Worm (Caenorhabditis elegans) whole organism, L3 larva: Measurements from ENCODE around the gene F36F12.7.

Experiments
- R02D3.7 ChIP-seq: fragments of 150-350 bp; optimal IDR thresholded peaks from 2 replicates; lab custom pipeline; 2014; ENCODE audit warnings: missing biosample characterization, missing genetic modification characterization
- aly-2 ChIP-seq: fragments of 150-350 bp; optimal IDR thresholded peaks from 2 replicates; lab custom pipeline; 2014; ENCODE audit warnings: missing biosample characterization, missing genetic modification characterization
- ceh-28 ChIP-seq: fragments of 150-350 bp; optimal IDR thresholded peaks from 2 replicates; lab custom pipeline; 2014; ENCODE audit warnings: missing biosample characterization, missing genetic modification reagents, missing genetic modification characterization
- ceh-9 ChIP-seq: sonication (generic microtip); optimal IDR thresholded peaks from 2 replicates; lab custom pipeline; 2018; ENCODE audit warnings: missing biosample characterization, missing genetic modification characterization
- fos-1 ChIP-seq: fragments of 150-350 bp; optimal IDR thresholded peaks from 2 replicates; lab custom pipeline; 2014; ENCODE audit warnings: missing biosample characterization, missing genetic modification characterization
- hmg-11 ChIP-seq: sonication (generic microtip); optimal IDR thresholded peaks from 2 replicates; lab custom pipeline; 2016; ENCODE audit warnings: missing genetic modification characterization, missing compliant biosample characterization
- jun-1 ChIP-seq: fragments of 150-350 bp; optimal IDR thresholded peaks from 2 replicates; lab custom pipeline; 2014; ENCODE audit warnings: missing biosample characterization, missing genetic modification reagents, missing genetic modification characterization
- lin-39 ChIP-seq: fragments of 150-350 bp; optimal IDR thresholded peaks from 2 replicates; lab custom pipeline; 2018; ENCODE audit warnings: missing biosample characterization, missing genetic modification reagents, missing genetic modification characterization
- nhr-23 ChIP-seq: fragments of 150-350 bp; optimal IDR thresholded peaks from 2 replicates; lab custom pipeline; 2014; ENCODE audit warnings: missing biosample characterization, missing genetic modification reagents, missing genetic modification characterization
- nhr-28 ChIP-seq: fragments of 150-350 bp; optimal IDR thresholded peaks from 2 replicates; lab custom pipeline; 2014; ENCODE audit warnings: missing biosample characterization, missing genetic modification characterization
- snpc-4 ChIP-seq: fragments of 150-350 bp; optimal IDR thresholded peaks from 2 replicates; lab custom pipeline; 2014; ENCODE audit warnings: missing biosample characterization, missing genetic modification characterization
- tbx-2 ChIP-seq: sonication (generic microtip); optimal IDR thresholded peaks from 2 replicates; lab custom pipeline; 2016; ENCODE audit warnings: mild to moderate bottlenecking, missing genetic modification characterization, missing compliant biosample characterization
- unc-62 ChIP-seq: fragments of 150-350 bp; sonication (generic microtip); optimal IDR thresholded peaks from 4 replicates; lab custom pipeline; 2014; ENCODE audit warnings: missing biosample characterization, missing genetic modification reagents, missing genetic modification characterization

ce11 chrV:2095204-2095603 is 3.9 kb upstream of the F36F12.7 start, which contains the start of gene F36F12.2:
- no peak for TF ChIP-seq snpc-4 (tag; lab: Kevin White, UChicago)
- no peak for TF ChIP-seq ceh-9 (tag; lab: Kevin White, UChicago)
- no peak for TF ChIP-seq lin-39 (tag; lab: Kevin White, UChicago)
- TF ChIP-seq tbx-2 (tag; lab: Kevin White, UChicago): no peak
- no peak for TF ChIP-seq hmg-11 (tag; lab: Kevin White, UChicago)
- no peak for TF ChIP-seq jun-1 (tag; lab: Kevin White, UChicago)
- TF ChIP-seq fos-1 (tag; lab: Kevin White, UChicago): no peak
- TF ChIP-seq ceh-28 (tag; lab: Kevin White, UChicago): no peak
- TF ChIP-seq aly-2 (tag; lab: Kevin White, UChicago): no peak
- no peak for TF ChIP-seq nhr-23
- TF ChIP-seq R02D3.7 (tag; lab: Kevin White, UChicago): no peak
- TF ChIP-seq unc-62 (GFP tag; lab: Kevin White, UChicago): no peak
- no peak for TF ChIP-seq nhr-28 (tag; lab: Kevin White, UChicago)
